Worm (Caenorhabditis elegans) whole organism, L4 larva: ENCODE data around the gene ndua-1.
A peak's percentile ranks its signal among the peaks of the same experiment; 100 is the strongest.

ENCODE experiments used
- R02D3.7 ChIP-seq: fragments of 150-350 bp; sonication (generic microtip); optimal IDR thresholded peaks from 3 replicates; lab custom pipeline; 2014; ENCODE audit warnings: missing biosample characterization, missing genetic modification characterization
- ZK546.5 ChIP-seq, 2 experiments: sonication (generic microtip); optimal IDR thresholded peaks; 2 replicates each; lab custom pipeline; 2017; ENCODE audit warnings: missing biosample characterization in 2 of 2, missing genetic modification characterization in 2 of 2
- ceh-82 ChIP-seq: sonication (generic microtip); optimal IDR thresholded peaks from 2 replicates; lab custom pipeline; 2017; ENCODE audit warnings: missing biosample characterization, missing genetic modification characterization
- egl-27 ChIP-seq: sonication (generic microtip); optimal IDR thresholded peaks from 3 replicates; lab custom pipeline; 2017; ENCODE audit warnings: missing biosample characterization, missing genetic modification reagents, missing genetic modification characterization
- fkh-10 ChIP-seq: fragments of 150-350 bp; optimal IDR thresholded peaks from 2 replicates; lab custom pipeline; 2014; ENCODE audit warnings: missing biosample characterization, missing genetic modification reagents, missing genetic modification characterization
- mdt-29 ChIP-seq: fragments of 200-800 bp; sonication (Bioruptor generic); IDR thresholded peaks from 2 replicates; pipeline ENCODE4 v1.3.6; 2022; ENCODE audit warnings: missing genetic modification reagents, missing genetic modification characterization, missing compliant biosample characterization
- nhr-237 ChIP-seq: sonication (generic microtip); optimal IDR thresholded peaks from 2 replicates; lab custom pipeline; 2017; ENCODE audit warnings: missing biosample characterization, missing genetic modification characterization
- nhr-76 ChIP-seq: fragments of 150-350 bp; optimal IDR thresholded peaks from 2 replicates; lab custom pipeline; 2014; ENCODE audit warnings: missing biosample characterization, missing genetic modification characterization
- skn-1 ChIP-seq: fragments of 150-350 bp; optimal IDR thresholded peaks from 2 replicates; lab custom pipeline; 2014; ENCODE audit warnings: missing biosample characterization, missing genetic modification characterization
- spr-1 ChIP-seq: sonication (generic microtip); optimal IDR thresholded peaks from 2 replicates; lab custom pipeline; 2016; ENCODE audit warnings: mild to moderate bottlenecking, missing genetic modification characterization, missing compliant biosample characterization
- ztf-11 ChIP-seq: fragments of 150-350 bp; optimal IDR thresholded peaks from 2 replicates; lab custom pipeline; 2014; ENCODE audit warnings: missing biosample characterization, missing genetic modification characterization

ce11 chrV:20845524-20846208 lies 6.0 kb downstream of the ndua-1 start, which contains the start of the genes F31D4.2 and fkb-6:
- TF ChIP-seq mdt-29 (GFP tag; lab: Robert Waterston, UW) = peak; percentile 74
- peak; percentile 1 for TF ChIP-seq spr-1
- no peak for TF ChIP-seq R02D3.7
- no peak for TF ChIP-seq skn-1
- TF ChIP-seq ZK546.5 (tag; optimal IDR thresholded peaks at IDR 0.05; lab: Kevin White, UChicago) = no peak
- no peak for TF ChIP-seq nhr-237 (tag; lab: Kevin White, UChicago)
- TF ChIP-seq ceh-82 (tag; lab: Kevin White, UChicago) = no peak
- TF ChIP-seq fkh-10 = peak; percentile 50
- no peak for TF ChIP-seq egl-27 (tag; lab: Kevin White, UChicago)
- no peak for TF ChIP-seq nhr-76 (tag; lab: Kevin White, UChicago)
- TF ChIP-seq ztf-11 (tag; lab: Kevin White, UChicago) = no peak
